Fruit fly (Drosophila melanogaster) Kc167 (cell line): Measurements from ENCODE around the gene Sec63.

ENCODE experiments used
- h ChIP-seq: fragments of >200 bp; optimal IDR thresholded peaks from 3 replicates; lab custom pipeline; 2018; ENCODE audit warnings: missing external identifiers
- ttk ChIP-seq: sonication (Bioruptor generic); optimal IDR thresholded peaks from 2 replicates; lab custom pipeline; 2017; ENCODE audit warnings: missing external identifiers

dm6 chr3L:7360324-7360852 is at the start of gene Sec63:
- no peak for TF ChIP-seq h (lab: Kevin White, UChicago)
- TF ChIP-seq ttk (lab: Kevin White, UChicago): no peak
